Fruit fly (Drosophila melanogaster): ENCODE data around the gene neb.
A peak's percentile ranks its signal among the peaks of the same experiment; 100 is the strongest.

dm6 chr2L:20084068-20084651, 8.6 kb downstream of the neb start:
- TF ChIP-seq CG34367 (tag; optimal IDR thresholded peaks at IDR 0.05) = no peak
- TF ChIP-seq CG17806 (tag; optimal IDR thresholded peaks at IDR 0.05) = no peak
- no peak for TF ChIP-seq CG9948 (tag; optimal IDR thresholded peaks at IDR 0.05)
- no peak for TF ChIP-seq gl (tag; optimal IDR thresholded peaks at IDR 0.05)
- TF ChIP-seq CG13204 (GFP tag; optimal IDR thresholded peaks at IDR 0.05) = peak; percentile 39
- TF ChIP-seq CG12605 (GFP tag; IDR thresholded peaks at IDR 0.05) = peak; percentile 64; the same call in 1 of the 2 replicates
- no peak for TF ChIP-seq Snoo (tag; optimal IDR thresholded peaks at IDR 0.05)
- no peak for TF ChIP-seq CG15710 (tag; optimal IDR thresholded peaks at IDR 0.05)
- no peak for TF ChIP-seq CG8159 (tag; optimal IDR thresholded peaks at IDR 0.05)
- TF ChIP-seq EcR (GFP tag; optimal IDR thresholded peaks at IDR 0.05) = no peak
- peak; percentile 28 for TF ChIP-seq CG32121 (GFP tag; IDR thresholded peaks at IDR 0.05)
- no peak for TF ChIP-seq rn (GFP tag; IDR thresholded peaks at IDR 0.05)
- TF ChIP-seq D1 (tag; optimal IDR thresholded peaks at IDR 0.05) = no peak
- TF ChIP-seq Pif1B (GFP tag; optimal IDR thresholded peaks at IDR 0.05) = no peak
